Fruit fly (Drosophila melanogaster) whole organism, embryonic: Measurements from ENCODE around the gene CG8319.

Source experiments
- Antp ChIP-seq: fragments of 200-800 bp; sonication (Bioruptor generic); optimal IDR thresholded peaks from 3 replicates; lab custom pipeline; 2016; ENCODE audit warnings: missing biosample characterization, missing genetic modification characterization
- Awh ChIP-seq: fragments of 200-800 bp; sonication (Bioruptor generic); IDR thresholded peaks from 2 replicates; pipeline ENCODE4, ENCODE4 v1.3.6; 2022; ENCODE audit warnings: missing biosample characterization, missing genetic modification characterization
- Bgb ChIP-seq: fragments of 200-800 bp; sonication (Bioruptor generic); IDR thresholded peaks from 2 replicates; pipeline ENCODE4 v1.3.6; 2022; ENCODE audit warnings: missing biosample characterization, missing genetic modification characterization; ENCODE audit not compliant: partially characterized antibody
- CG10979 ChIP-seq: fragments of 200-800 bp; sonication (Bioruptor generic); optimal IDR thresholded peaks from 2 replicates; lab custom pipeline; 2018; ENCODE audit warnings: missing biosample characterization, mild to moderate bottlenecking, missing genetic modification characterization, moderate library complexity
- CG11247 ChIP-seq: fragments of 200-800 bp; sonication (Bioruptor generic); IDR thresholded peaks from 2 replicates; pipeline ENCODE4 v1.3.6; 2022; ENCODE audit warnings: missing biosample characterization, missing genetic modification characterization
- CG11398 ChIP-seq: fragments of 200-800 bp; sonication (Bioruptor generic); optimal IDR thresholded peaks from 2 replicates; lab custom pipeline; 2016; ENCODE audit warnings: missing biosample characterization, missing genetic modification characterization
- CG12659 ChIP-seq: fragments of 200-800 bp; sonication (Bioruptor generic); optimal IDR thresholded peaks from 3 replicates; lab custom pipeline; 2017; ENCODE audit warnings: mild to moderate bottlenecking, missing biosample characterization, missing genetic modification reagents, missing genetic modification characterization
- CG12942 ChIP-seq: fragments of 200-800 bp; sonication (Bioruptor generic); optimal IDR thresholded peaks from 3 replicates; lab custom pipeline; 2016; ENCODE audit warnings: missing biosample characterization, missing genetic modification characterization
- CG15514 ChIP-seq: fragments of 200-800 bp; sonication (Bioruptor generic); optimal IDR thresholded peaks from 3 replicates; lab custom pipeline; 2017; ENCODE audit warnings: missing biosample characterization, missing genetic modification characterization, mild to moderate bottlenecking, moderate library complexity, missing genetic modification reagents
- CG16813 ChIP-seq: fragments of 200-800 bp; sonication (Bioruptor generic); IDR thresholded peaks from 3 replicates; pipeline ENCODE4 v1.3.6; 2022; ENCODE audit warnings: missing biosample characterization, missing genetic modification characterization; ENCODE audit not compliant: partially characterized antibody
- CG16815 ChIP-seq: fragments of 200-800 bp; sonication (Bioruptor generic); optimal IDR thresholded peaks from 3 replicates; lab custom pipeline; 2017; ENCODE audit warnings: missing biosample characterization, mild to moderate bottlenecking, missing genetic modification characterization
- CG2678 ChIP-seq: fragments of 200-800 bp; sonication (Bioruptor generic); optimal IDR thresholded peaks from 3 replicates; lab custom pipeline; 2019; ENCODE audit warnings: missing biosample characterization, mild to moderate bottlenecking, missing genetic modification characterization, moderate library complexity
- CG2889 ChIP-seq: fragments of 200-800 bp; sonication (Bioruptor generic); IDR thresholded peaks from 3 replicates; pipeline ENCODE4 v1.3.6; 2022; ENCODE audit warnings: missing biosample characterization, missing genetic modification characterization
- CG32532 ChIP-seq: fragments of 200-800 bp; sonication (Bioruptor generic); IDR thresholded peaks from 2 replicates; pipeline ENCODE4 v1.3.6; 2022; ENCODE audit warnings: missing biosample characterization, missing genetic modification characterization
- CG4360 ChIP-seq: fragments of 200-800 bp; sonication (Bioruptor generic); IDR thresholded peaks from 2 replicates; pipeline ENCODE4 v1.3.6; 2022; ENCODE audit warnings: missing biosample characterization, missing genetic modification characterization
- CG4820 ChIP-seq: fragments of 200-800 bp; sonication (Bioruptor generic); optimal IDR thresholded peaks from 3 replicates; lab custom pipeline; 2016; ENCODE audit warnings: missing biosample characterization, missing genetic modification characterization
- CG6791 ChIP-seq: fragments of 200-800 bp; sonication (Bioruptor generic); IDR thresholded peaks from 3 replicates; pipeline ENCODE4 v1.3.6; 2022; ENCODE audit warnings: missing biosample characterization, missing genetic modification characterization; ENCODE audit not compliant: partially characterized antibody
- CG7963 ChIP-seq: fragments of 200-800 bp; sonication (Bioruptor generic); IDR thresholded peaks from 3 replicates; pipeline ENCODE4 v1.3.6; 2022; ENCODE audit warnings: missing biosample characterization, missing genetic modification characterization; ENCODE audit not compliant: partially characterized antibody
- CG8281 ChIP-seq: fragments of 200-800 bp; sonication (Bioruptor generic); optimal IDR thresholded peaks from 2 replicates; lab custom pipeline; 2018; ENCODE audit warnings: missing biosample characterization, mild to moderate bottlenecking, missing genetic modification characterization, moderate library complexity
- CG9932 ChIP-seq: fragments of 200-800 bp; sonication (Bioruptor generic); IDR thresholded peaks from 2 replicates; pipeline ENCODE4 v1.3.6; 2022; ENCODE audit warnings: missing biosample characterization, missing genetic modification characterization
- D19A ChIP-seq: fragments of 200-800 bp; optimal IDR thresholded peaks from 3 replicates; lab custom pipeline; 2019; ENCODE audit warnings: missing biosample characterization, mild to moderate bottlenecking, missing genetic modification characterization, moderate library complexity
- E2f1 ChIP-seq: fragments of 200-800 bp; sonication (Bioruptor generic); IDR thresholded peaks from 2 replicates; pipeline ENCODE4 v1.3.6; 2022; ENCODE audit warnings: missing biosample characterization, missing genetic modification characterization
- Fer2 ChIP-seq: fragments of 200-800 bp; sonication (Bioruptor generic); optimal IDR thresholded peaks from 2 replicates; lab custom pipeline; 2018; ENCODE audit warnings: missing biosample characterization, mild to moderate bottlenecking, missing genetic modification characterization, moderate library complexity
- Gsc ChIP-seq: fragments of 200-800 bp; sonication (Bioruptor generic); IDR thresholded peaks from 2 replicates; pipeline ENCODE4 v1.3.6; 2022; ENCODE audit warnings: missing biosample characterization, missing genetic modification characterization
- H15 ChIP-seq: fragments of 200-800 bp; sonication (Bioruptor generic); IDR thresholded peaks from 3 replicates; pipeline ENCODE4 v1.3.6; 2022; ENCODE audit warnings: missing biosample characterization, missing genetic modification characterization
- Lhr ChIP-seq: fragments of 200-800 bp; sonication (Bioruptor generic); optimal IDR thresholded peaks from 3 replicates; lab custom pipeline; 2017; ENCODE audit warnings: mild to moderate bottlenecking, missing biosample characterization, missing genetic modification reagents, missing genetic modification characterization
- MTF-1 ChIP-seq: fragments of 200-800 bp; sonication (Bioruptor generic); optimal IDR thresholded peaks from 2 replicates; lab custom pipeline; 2018; ENCODE audit warnings: missing biosample characterization, mild to moderate bottlenecking, missing genetic modification characterization, borderline replicate concordance
- NFAT ChIP-seq: fragments of 200-800 bp; sonication (Bioruptor generic); IDR thresholded peaks from 2 replicates; pipeline ENCODE4 v1.3.6; 2022; ENCODE audit warnings: missing biosample characterization, missing genetic modification characterization
- Oli ChIP-seq: fragments of 200-800 bp; sonication (Bioruptor generic); optimal IDR thresholded peaks from 2 replicates; lab custom pipeline; 2018; ENCODE audit warnings: missing biosample characterization, mild to moderate bottlenecking, missing genetic modification characterization, moderate library complexity
- Xbp1 ChIP-seq: fragments of 200-800 bp; sonication (Bioruptor generic); optimal IDR thresholded peaks from 3 replicates; lab custom pipeline; 2016; ENCODE audit warnings: missing biosample characterization, mild to moderate bottlenecking, missing genetic modification characterization
- amos ChIP-seq: fragments of 200-800 bp; sonication (Bioruptor generic); IDR thresholded peaks from 2 replicates; pipeline ENCODE4 v1.3.6; 2022; ENCODE audit warnings: missing biosample characterization, missing genetic modification characterization; ENCODE audit not compliant: partially characterized antibody
- aop ChIP-seq: fragments of 200-800 bp; sonication (Bioruptor generic); IDR thresholded peaks from 2 replicates; pipeline ENCODE4 v1.3.6; 2022; ENCODE audit warnings: missing biosample characterization, missing genetic modification characterization
- caup ChIP-seq: fragments of 200-800 bp; sonication (Bioruptor generic); optimal IDR thresholded peaks from 3 replicates; lab custom pipeline; 2017; ENCODE audit warnings: missing biosample characterization, mild to moderate bottlenecking, missing genetic modification characterization, moderate library complexity; ENCODE audit not compliant: severe bottlenecking
- crp ChIP-seq, 2 experiments: fragments of 200-800 bp; sonication (Bioruptor generic); optimal IDR thresholded peaks; 2 replicates in 1 of 2; 3 replicates in 1 of 2; lab custom pipeline; 2017; ENCODE audit warnings: missing biosample characterization in 2 of 2, missing genetic modification characterization in 2 of 2, mild to moderate bottlenecking in 1 of 2, moderate library complexity in 1 of 2
- cwo ChIP-seq: fragments of 200-800 bp; sonication (Bioruptor generic); optimal IDR thresholded peaks from 3 replicates; lab custom pipeline; 2017; ENCODE audit warnings: missing biosample characterization, missing genetic modification characterization, mild to moderate bottlenecking, moderate library complexity, missing genetic modification reagents
- disco-r ChIP-seq: fragments of 200-800 bp; sonication (Bioruptor generic); optimal IDR thresholded peaks from 2 replicates; lab custom pipeline; 2016; ENCODE audit warnings: missing biosample characterization, missing genetic modification characterization
- dmrt11E ChIP-seq: fragments of 200-800 bp; sonication (Bioruptor generic); optimal IDR thresholded peaks from 3 replicates; lab custom pipeline; 2018; ENCODE audit warnings: missing biosample characterization, mild to moderate bottlenecking, missing genetic modification characterization, moderate library complexity
- fd102C ChIP-seq: fragments of 200-800 bp; sonication (Bioruptor generic); optimal IDR thresholded peaks from 2 replicates; lab custom pipeline; 2018; ENCODE audit warnings: missing biosample characterization, mild to moderate bottlenecking, missing genetic modification characterization, moderate library complexity
- gsb ChIP-seq: fragments of 200-800 bp; sonication (Bioruptor generic); IDR thresholded peaks from 2 replicates; pipeline ENCODE4 v1.3.6; 2022; ENCODE audit warnings: missing biosample characterization, missing genetic modification characterization
- hb ChIP-seq: fragments of 200-800 bp; sonication (Bioruptor generic); IDR thresholded peaks from 3 replicates; pipeline ENCODE4 v1.3.6; 2022; ENCODE audit warnings: missing biosample characterization, missing genetic modification characterization; ENCODE audit not compliant: partially characterized antibody
- lilli ChIP-seq: fragments of 200-800 bp; sonication (Bioruptor generic); optimal IDR thresholded peaks from 3 replicates; lab custom pipeline; 2016; ENCODE audit warnings: missing biosample characterization, missing genetic modification characterization
- oc ChIP-seq: fragments of 200-800 bp; sonication (Bioruptor generic); optimal IDR thresholded peaks from 2 replicates; lab custom pipeline; 2018; ENCODE audit warnings: missing biosample characterization, mild to moderate bottlenecking, missing genetic modification characterization, moderate library complexity
- pan ChIP-seq, 4 experiments: fragments of >200 bp in 3 of 4; fragments of 200-800 bp in 1 of 4; sonication (Bioruptor generic) in 1 of 4; optimal IDR thresholded peaks in 3 of 4; IDR thresholded peaks in 1 of 4; 2 replicates each; pipeline versions ENCODE4 v1.3.6 to Lab custom; 2017 to 2022; ENCODE audit warnings: missing biosample characterization in 2 of 4, missing genetic modification characterization in 2 of 4, mixed read lengths in 1 of 4
- psq ChIP-seq: fragments of 200-800 bp; sonication (Bioruptor generic); optimal IDR thresholded peaks from 2 replicates; lab custom pipeline; 2017; ENCODE audit warnings: missing biosample characterization, missing genetic modification characterization
- run ChIP-seq: fragments of 200-800 bp; sonication (Bioruptor generic); optimal IDR thresholded peaks from 3 replicates; lab custom pipeline; 2018; ENCODE audit warnings: missing biosample characterization, mild to moderate bottlenecking, missing genetic modification characterization
- seq ChIP-seq: fragments of 200-800 bp; sonication (Bioruptor generic); IDR thresholded peaks from 2 replicates; pipeline ENCODE4 v1.3.6; 2022; ENCODE audit warnings: missing biosample characterization, missing genetic modification characterization
- slp2 ChIP-seq: fragments of 200-800 bp; sonication (Bioruptor generic); optimal IDR thresholded peaks from 2 replicates; lab custom pipeline; 2016; ENCODE audit warnings: missing biosample characterization, missing genetic modification characterization
- sr ChIP-seq: fragments of 200-800 bp; sonication (Bioruptor generic); IDR thresholded peaks from 3 replicates; pipeline ENCODE4 v1.3.6; 2022; ENCODE audit warnings: missing biosample characterization, missing genetic modification characterization
- ttk ChIP-seq: fragments of 200-800 bp; sonication (Bioruptor generic); IDR thresholded peaks from 2 replicates; pipeline ENCODE4 v2.1.2; 2022; ENCODE audit warnings: missing biosample characterization, missing genetic modification characterization
- vvl ChIP-seq: fragments of 200-800 bp; sonication (Bioruptor generic); IDR thresholded peaks from 2 replicates; pipeline ENCODE4 v1.3.6; 2022; ENCODE audit warnings: missing biosample characterization, missing genetic modification characterization

Gene CG8319

DNA sequence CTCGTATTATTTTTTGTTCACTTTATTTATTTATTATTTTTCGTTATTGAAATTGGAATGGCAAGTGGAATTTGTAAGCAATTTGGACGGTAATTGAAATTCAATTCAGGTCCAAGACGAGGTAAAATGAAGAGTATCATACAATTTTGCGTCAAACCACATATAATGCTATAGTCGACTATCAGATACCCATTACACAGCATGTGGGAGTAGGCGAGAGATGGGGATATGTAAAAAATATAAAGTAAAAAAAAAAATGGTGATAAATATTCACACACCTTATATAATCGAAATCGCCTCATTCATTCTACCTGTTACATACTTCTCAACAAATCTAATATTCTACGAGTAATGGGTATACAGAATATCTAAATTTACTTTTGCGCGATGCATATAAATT, 14.9 kb upstream of the CG8319 start (continued):
- TF ChIP-seq dmrt11E (tag; lab: Kevin White, UChicago): no peak
- peak; percentile 38 for TF ChIP-seq Bgb (GFP tag; lab: Robert Waterston, UW)
- no peak for TF ChIP-seq psq
- peak; percentile 22 for TF ChIP-seq Xbp1 (GFP tag; lab: Kevin White, UChicago)
- TF ChIP-seq CG8281: no peak
- TF ChIP-seq gsb: no peak
- 0 out of 2 replicates have a peak, but pooled peaks have one; percentile 40 for TF ChIP-seq vvl (GFP tag; lab: Robert Waterston, UW)
- no peak for TF ChIP-seq CG12659 (GFP tag; lab: Kevin White, UChicago)
- TF ChIP-seq CG9932 (GFP tag; lab: Robert Waterston, UW): peak; percentile 42; the same call in 1 of the 2 replicates
- TF ChIP-seq CG16813 (GFP tag; lab: Robert Waterston, UW): peak; percentile 69
- TF ChIP-seq Antp (GFP tag; lab: Kevin White, UChicago): no peak
- TF ChIP-seq CG2678 (tag; lab: Kevin White, UChicago): peak; percentile 13
- TF ChIP-seq CG16815 (GFP tag; lab: Kevin White, UChicago): no peak
- TF ChIP-seq lilli: no peak
- TF ChIP-seq Awh (GFP tag; lab: Robert Waterston, UW): no peak
- no peak for TF ChIP-seq amos (GFP tag; lab: Robert Waterston, UW)
- no peak for TF ChIP-seq fd102C
- TF ChIP-seq CG10979: no peak
- no peak for TF ChIP-seq ttk (GFP tag; lab: Robert Waterston, UW)
- no peak for TF ChIP-seq CG2889 (GFP tag; lab: Robert Waterston, UW)
- no peak for TF ChIP-seq caup
- TF ChIP-seq NFAT (GFP tag; lab: Robert Waterston, UW): no peak
- peak; percentile 64; the same call in 1 of the 3 replicates for TF ChIP-seq hb
- TF ChIP-seq CG32532 (GFP tag; lab: Robert Waterston, UW): no peak
- no peak for TF ChIP-seq H15 (GFP tag; lab: Robert Waterston, UW)
- TF ChIP-seq seq: no peak
- peak; percentile 4 for TF ChIP-seq Oli (tag; lab: Kevin White, UChicago)
- TF ChIP-seq E2f1 (GFP tag; lab: Robert Waterston, UW): no peak
- TF ChIP-seq CG11398 (GFP tag; lab: Kevin White, UChicago): no peak
- TF ChIP-seq run: no peak
- no peak for TF ChIP-seq D19A
- peak; percentile 66 for TF ChIP-seq CG7963
- no peak for TF ChIP-seq sr (GFP tag; lab: Robert Waterston, UW)
- TF ChIP-seq CG4820 (GFP tag; lab: Kevin White, UChicago): no peak
- TF ChIP-seq cwo (GFP tag; lab: Kevin White, UChicago): no peak
- TF ChIP-seq oc (tag; lab: Kevin White, UChicago): no peak
- no peak for TF ChIP-seq Lhr (GFP tag; lab: Kevin White, UChicago)
- TF ChIP-seq disco-r (GFP tag; lab: Kevin White, UChicago): no peak
- peak; percentile 49; the same call in 1 of the 3 replicates for TF ChIP-seq CG6791 (GFP tag; lab: Robert Waterston, UW)
- no peak for TF ChIP-seq CG15514 (GFP tag; lab: Kevin White, UChicago)
- no peak for TF ChIP-seq slp2 (GFP tag; lab: Kevin White, UChicago)
- no peak for TF ChIP-seq MTF-1 (GFP tag; lab: Kevin White, UChicago)
- no peak for TF ChIP-seq CG4360 (GFP tag; lab: Robert Waterston, UW)
- TF ChIP-seq pan (optimal IDR thresholded peaks at IDR 0.05; lab: Kevin White, UChicago): no peak
- no peak for TF ChIP-seq pan (GFP tag; optimal IDR thresholded peaks at IDR 0.05 in 1 of 2, IDR thresholded peaks at IDR 0.05 in 1 of 2)
- TF ChIP-seq Fer2 (tag; lab: Kevin White, UChicago): no peak
- no peak for TF ChIP-seq CG12942 (GFP tag; lab: Kevin White, UChicago)
- no peak for TF ChIP-seq crp (GFP tag; optimal IDR thresholded peaks at IDR 0.05; lab: Kevin White, UChicago)
- no peak for TF ChIP-seq aop
- no peak for TF ChIP-seq Gsc (GFP tag; lab: Robert Waterston, UW)
- no peak; the same call in 1 of the 2 replicates for TF ChIP-seq CG11247 (GFP tag; lab: Robert Waterston, UW)
